Worm (Caenorhabditis elegans) whole organism, L1 larva: Measurements from ENCODE around the gene ins-1.
A peak's percentile ranks its signal among the peaks of the same experiment; 100 is the strongest.

Source experiments
- aha-1 ChIP-seq: fragments of 150-350 bp; optimal IDR thresholded peaks from 2 replicates; lab custom pipeline; 2014; ENCODE audit warnings: missing biosample characterization, missing genetic modification characterization
- ceh-8 ChIP-seq: fragments of 200-800 bp; sonication (Bioruptor generic); optimal IDR thresholded peaks from 2 replicates; lab custom pipeline; 2018; ENCODE audit warnings: mild to moderate bottlenecking, missing genetic modification characterization, moderate library complexity, missing compliant biosample characterization
- ceh-82 ChIP-seq, 3 experiments: fragments of 150-350 bp in 1 of 3; sonication (generic microtip) in 2 of 3; optimal IDR thresholded peaks; 2 replicates each; lab custom pipeline; 2014 to 2017; ENCODE audit warnings: missing biosample characterization in 3 of 3, missing genetic modification characterization in 3 of 3
- ceh-90 ChIP-seq: sonication (generic microtip); optimal IDR thresholded peaks from 2 replicates; lab custom pipeline; 2016; ENCODE audit warnings: missing genetic modification characterization, missing compliant biosample characterization
- ces-1 ChIP-seq: fragments of 150-350 bp; optimal IDR thresholded peaks from 2 replicates; lab custom pipeline; 2014; ENCODE audit warnings: missing biosample characterization, missing genetic modification reagents, missing genetic modification characterization
- dsc-1 ChIP-seq: sonication (generic microtip); optimal IDR thresholded peaks from 2 replicates; lab custom pipeline; 2016; ENCODE audit warnings: mild to moderate bottlenecking, missing genetic modification characterization, missing compliant biosample characterization
- efl-3 ChIP-seq: fragments of 200-800 bp; sonication (Bioruptor generic); optimal IDR thresholded peaks from 2 replicates; lab custom pipeline; 2018; ENCODE audit warnings: mild to moderate bottlenecking, missing genetic modification characterization, missing compliant biosample characterization
- elt-2 ChIP-seq: sonication (generic microtip); optimal IDR thresholded peaks from 2 replicates; lab custom pipeline; 2016; ENCODE audit warnings: missing genetic modification characterization, mild to moderate bottlenecking, inconsistent platforms, missing compliant biosample characterization, missing genetic modification reagents
- fkh-8 ChIP-seq: sonication (generic microtip); optimal IDR thresholded peaks from 2 replicates; lab custom pipeline; 2016; ENCODE audit warnings: mild to moderate bottlenecking, missing genetic modification characterization, missing compliant biosample characterization
- fos-1 ChIP-seq: fragments of 150-350 bp; optimal IDR thresholded peaks from 2 replicates; lab custom pipeline; 2014; ENCODE audit warnings: missing biosample characterization, missing genetic modification characterization
- hlh-4 ChIP-seq: sonication (generic microtip); optimal IDR thresholded peaks from 2 replicates; lab custom pipeline; 2016; ENCODE audit warnings: mild to moderate bottlenecking, missing genetic modification characterization, missing compliant biosample characterization
- irx-1 ChIP-seq: sonication (generic microtip); optimal IDR thresholded peaks from 2 replicates; lab custom pipeline; 2016; ENCODE audit warnings: missing genetic modification characterization, missing compliant biosample characterization
- jun-1 ChIP-seq: fragments of 150-350 bp; optimal IDR thresholded peaks from 2 replicates; lab custom pipeline; 2014; ENCODE audit warnings: missing biosample characterization, missing genetic modification reagents, missing genetic modification characterization
- lin-14 ChIP-seq: fragments of 200-800 bp; sonication (Bioruptor generic); optimal IDR thresholded peaks from 2 replicates; lab custom pipeline; 2018; ENCODE audit warnings: mild to moderate bottlenecking, missing genetic modification characterization, moderate library complexity, missing compliant biosample characterization
- lin-15B ChIP-seq: fragments of 150-350 bp; sonication (generic microtip); optimal IDR thresholded peaks from 3 replicates; lab custom pipeline; 2014; ENCODE audit warnings: missing biosample characterization, missing genetic modification characterization
- lin-35 ChIP-seq, 2 experiments: fragments of 150-350 bp; optimal IDR thresholded peaks; 2 replicates each; lab custom pipeline; 2014; ENCODE audit warnings: missing biosample characterization in 2 of 2, missing genetic modification characterization in 2 of 2, missing genetic modification reagents in 2 of 2
- nhr-11 ChIP-seq: fragments of 150-350 bp; optimal IDR thresholded peaks from 2 replicates; lab custom pipeline; 2014; ENCODE audit warnings: missing biosample characterization, missing genetic modification characterization
- nhr-12 ChIP-seq: sonication (generic microtip); optimal IDR thresholded peaks from 2 replicates; lab custom pipeline; 2017; ENCODE audit warnings: missing biosample characterization, missing genetic modification characterization
- nhr-19 ChIP-seq: fragments of 200-800 bp; sonication (Bioruptor generic); conservative IDR thresholded peaks from 2 replicates; pipeline ENCODE4 v1.3.6; 2022; ENCODE audit warnings: missing genetic modification characterization, missing compliant biosample characterization
- nhr-28 ChIP-seq: fragments of 150-350 bp; optimal IDR thresholded peaks from 2 replicates; lab custom pipeline; 2014; ENCODE audit warnings: missing biosample characterization, missing genetic modification characterization
- nhr-71 ChIP-seq: sonication (generic microtip); optimal IDR thresholded peaks from 2 replicates; lab custom pipeline; 2016; ENCODE audit warnings: mild to moderate bottlenecking, missing genetic modification characterization, moderate library complexity, missing compliant biosample characterization
- nhr-85 ChIP-seq: sonication (generic microtip); peaks from one replicate; lab custom pipeline; 2016; ENCODE audit warnings: missing genetic modification characterization, inconsistent platforms, missing compliant biosample characterization
- pqm-1 ChIP-seq: sonication (generic microtip); optimal IDR thresholded peaks from 3 replicates; lab custom pipeline; 2017; ENCODE audit warnings: missing biosample characterization, missing genetic modification characterization
- skn-1 ChIP-seq: fragments of 150-350 bp; optimal IDR thresholded peaks from 2 replicates; lab custom pipeline; 2014; ENCODE audit warnings: missing biosample characterization, missing genetic modification characterization
- sox-4 ChIP-seq: sonication (generic microtip); optimal IDR thresholded peaks from 2 replicates; lab custom pipeline; 2016; ENCODE audit warnings: missing genetic modification characterization, missing compliant biosample characterization
- sptf-1 ChIP-seq: fragments of 150-350 bp; optimal IDR thresholded peaks from 2 replicates; lab custom pipeline; 2014; ENCODE audit warnings: missing biosample characterization, missing genetic modification characterization
- swsn-7 ChIP-seq: sonication (generic microtip); optimal IDR thresholded peaks from 2 replicates; lab custom pipeline; 2016; ENCODE audit warnings: missing genetic modification characterization, missing compliant biosample characterization
- tbx-2 ChIP-seq: sonication (generic microtip); optimal IDR thresholded peaks from 2 replicates; lab custom pipeline; 2016; ENCODE audit warnings: missing genetic modification characterization, missing compliant biosample characterization
- tlp-1 ChIP-seq: fragments of 150-350 bp; optimal IDR thresholded peaks from 2 replicates; lab custom pipeline; 2014; ENCODE audit warnings: missing biosample characterization, missing genetic modification characterization
- unc-30 ChIP-seq: sonication (generic microtip); optimal IDR thresholded peaks from 2 replicates; lab custom pipeline; 2017; ENCODE audit warnings: missing biosample characterization, missing genetic modification characterization
- unc-98 ChIP-seq: fragments of 200-800 bp; sonication (Bioruptor generic); IDR thresholded peaks from 2 replicates; pipeline ENCODE4 v1.3.6; 2022; ENCODE audit warnings: missing genetic modification characterization, missing compliant biosample characterization
- vab-15 ChIP-seq: sonication (generic microtip); optimal IDR thresholded peaks from 2 replicates; lab custom pipeline; 2017; ENCODE audit warnings: missing genotype, mild to moderate bottlenecking, missing genetic modification characterization, missing compliant biosample characterization
- zag-1 ChIP-seq: fragments of 150-350 bp; optimal IDR thresholded peaks from 2 replicates; lab custom pipeline; 2014; ENCODE audit warnings: missing biosample characterization, missing genetic modification characterization
- zip-4 ChIP-seq: fragments of 200-800 bp; sonication (Bioruptor generic); optimal IDR thresholded peaks from 2 replicates; lab custom pipeline; 2018; ENCODE audit warnings: mild to moderate bottlenecking, missing genetic modification characterization, moderate library complexity, missing compliant biosample characterization
- ztf-11 ChIP-seq, 2 experiments: sonication (generic microtip); optimal IDR thresholded peaks; 2 replicates each; lab custom pipeline; 2016 to 2017; ENCODE audit warnings: missing genetic modification characterization in 2 of 2, missing biosample characterization in 1 of 2, missing compliant biosample characterization in 1 of 2
- ztf-4 ChIP-seq: fragments of 150-350 bp; optimal IDR thresholded peaks from 2 replicates; lab custom pipeline; 2014; ENCODE audit warnings: missing biosample characterization, missing genetic modification characterization

Gene ins-1

ce11 chrIV:10425129-10425528, 11.4 kb upstream of the ins-1 start (continued):
- TF ChIP-seq vab-15 (tag; lab: Kevin White, UChicago), result no peak
- no peak for TF ChIP-seq unc-98
- TF ChIP-seq nhr-19 (GFP tag; lab: Robert Waterston, UW), result no peak
- TF ChIP-seq lin-35 (GFP tag; optimal IDR thresholded peaks at IDR 0.05; lab: Kevin White, UChicago), result peak; percentile 5 to 51
- TF ChIP-seq hlh-4, result no peak

- TF ChIP-seq ztf-4 (tag; lab: Kevin White, UChicago) (no peak), nhr-12 (no peak), tlp-1 (no peak), ces-1 (GFP tag; lab: Kevin White, UChicago) (no peak), lin-35 (GFP tag; optimal IDR thresholded peaks at IDR 0.05; lab: Kevin White, UChicago) (no peak), sptf-1 (tag; lab: Kevin White, UChicago) (no peak), fkh-8 (no peak), irx-1 (tag; lab: Kevin White, UChicago) (no peak), nhr-71 (tag; lab: Kevin White, UChicago) (no peak), pqm-1 (tag; lab: Kevin White, UChicago) (no peak), ceh-8 (GFP tag; lab: Kevin White, UChicago) (peak; percentile 91), swsn-7 (no peak), elt-2 (tag; lab: Kevin White, UChicago) (peak; percentile 6), zag-1 (tag; lab: Kevin White, UChicago) (no peak), nhr-19 (GFP tag; lab: Robert Waterston, UW) (no peak), nhr-85 (no peak), lin-14 (peak; percentile 12), skn-1 (no peak)
These were observed 7.4 kb upstream of the ins-1 start, which contains the start of gene F13B12.2 for ce11 chrIV:10429129-10429528. F13B12.2 (minus strand) TSS chrIV:10429130.

- TF ChIP-seq nhr-28, result no peak
- peak; percentile 64 for TF ChIP-seq dsc-1 (tag; lab: Kevin White, UChicago)
- TF ChIP-seq fos-1 (tag; lab: Kevin White, UChicago), result no peak
- TF ChIP-seq zag-1 (tag; lab: Kevin White, UChicago), result no peak
- no peak for TF ChIP-seq zip-4 (GFP tag; lab: Kevin White, UChicago)
- peak; percentile 65 for TF ChIP-seq sox-4
- no peak for TF ChIP-seq efl-3 (GFP tag; lab: Kevin White, UChicago)
- no peak for TF ChIP-seq skn-1
These were observed 6.0 kb upstream of the ins-1 start for ce11 chrIV:10430507-10430906.

ce11 chrIV:10437114-10437513, 613 bp downstream of the ins-1 start:
- peak; percentile 44 for TF ChIP-seq nhr-71 (tag; lab: Kevin White, UChicago)
- TF ChIP-seq jun-1 (tag; lab: Kevin White, UChicago), result no peak
- TF ChIP-seq ceh-8 (GFP tag; lab: Kevin White, UChicago), result peak; percentile 92

- TF ChIP-seq hlh-4 (no peak), nhr-28 (no peak), elt-2 (tag; lab: Kevin White, UChicago) (peak; percentile 62), ceh-90 (no peak), lin-15B (tag; lab: Kevin White, UChicago) (no peak), lin-14 (peak; percentile 1), ces-1 (GFP tag; lab: Kevin White, UChicago) (no peak), vab-15 (tag; lab: Kevin White, UChicago) (no peak), aha-1 (no peak), tbx-2 (tag; lab: Kevin White, UChicago) (no peak), ztf-11 (tag; optimal IDR thresholded peaks at IDR 0.05; lab: Kevin White, UChicago) (no peak), lin-35 (GFP tag; optimal IDR thresholded peaks at IDR 0.05; lab: Kevin White, UChicago) (no peak), unc-30 (no peak), pqm-1 (tag; lab: Kevin White, UChicago) (peak; percentile 53), ceh-82 (tag; optimal IDR thresholded peaks at IDR 0.05; lab: Kevin White, UChicago) (no peak), nhr-11 (no peak)
These were observed 2.4 kb downstream of the ins-1 start, which contains the start of gene F13B12.3 for ce11 chrIV:10438901-10439300. F13B12.3 (plus strand) TSS chrIV:10439123.
